Worm (Caenorhabditis elegans): ENCODE results near the gene rpl-2.

The rpl-2 gene

DNA sequence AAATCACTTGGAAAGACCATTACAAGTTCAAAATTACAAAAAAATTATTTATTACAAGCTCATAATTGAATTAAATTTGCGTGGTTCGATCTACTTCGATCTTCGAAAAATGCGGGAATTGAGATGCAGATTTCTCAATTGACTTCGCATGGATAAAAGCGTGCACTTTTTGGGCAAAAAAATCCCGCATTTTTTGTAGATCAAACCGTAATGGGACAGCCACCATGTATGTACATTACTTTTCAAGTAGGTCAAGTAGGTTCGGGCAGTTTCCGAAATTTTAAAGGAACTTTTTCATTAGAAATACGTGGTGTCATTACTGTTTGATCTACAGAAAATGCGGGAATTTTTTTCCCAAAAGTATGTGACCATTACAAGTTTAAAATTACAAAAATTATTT is 18.0 kb downstream of the rpl-2 start (continued):
- TF ChIP-seq lin-26 (GFP tag; IDR thresholded peaks at IDR 0.05) = no peak
- TF ChIP-seq K12H6.12 (tag; optimal IDR thresholded peaks at IDR 0.05) = no peak
- peak; percentile 60 for TF ChIP-seq ZK185.1 (tag; optimal IDR thresholded peaks at IDR 0.05; ENCODE audit: poor library complexity, severe bottlenecking)
- TF ChIP-seq F52B5.7 (tag; optimal IDR thresholded peaks at IDR 0.05) = peak; percentile 54
- TF ChIP-seq unc-62 (GFP tag; optimal IDR thresholded peaks at IDR 0.05) = no peak
- peak; percentile 67 for TF ChIP-seq madf-6 (GFP tag; IDR thresholded peaks at IDR 0.05)
- TF ChIP-seq Y95B8A.8 (GFP tag; IDR thresholded peaks at IDR 0.05) = 0 out of 2 replicates have a peak, but pooled peaks have one; percentile 56
- peak; percentile 14; the same call in 1 of the 2 replicates for TF ChIP-seq lir-1 (GFP tag; conservative IDR thresholded peaks at IDR 0.05)
- TF ChIP-seq ztf-28 (GFP tag; IDR thresholded peaks at IDR 0.05) = no peak
- TF ChIP-seq let-526 (GFP tag; IDR thresholded peaks at IDR 0.05) = 0 out of 2 replicates have a peak, but pooled peaks have one; percentile 31
- no peak for TF ChIP-seq ets-4 (GFP tag; optimal IDR thresholded peaks at IDR 0.05)
- TF ChIP-seq B0019.2 (GFP tag; conservative IDR thresholded peaks at IDR 0.05) = no peak
- TF ChIP-seq dpff-1 (tag; optimal IDR thresholded peaks at IDR 0.05) = peak; percentile 40
- TF ChIP-seq lin-40 (tag; optimal IDR thresholded peaks at IDR 0.05) = peak; percentile 35
- TF ChIP-seq tlf-1 (GFP tag; optimal IDR thresholded peaks at IDR 0.05) = peak; percentile 67
- TF ChIP-seq ceh-79 (tag; optimal IDR thresholded peaks at IDR 0.05) = peak; percentile 25
- no peak for TF ChIP-seq nhr-120 (GFP tag; IDR thresholded peaks at IDR 0.05)
- peak; percentile 66 for TF ChIP-seq Y56A3A.18 (GFP tag; IDR thresholded peaks at IDR 0.05)
- TF ChIP-seq aptf-2 (GFP tag; conservative IDR thresholded peaks at IDR 0.05) = no peak
- no peak for TF ChIP-seq snpc-4 (GFP tag; optimal IDR thresholded peaks at IDR 0.05)
- TF ChIP-seq snpc-4 (tag; optimal IDR thresholded peaks at IDR 0.05) = peak in 1 of 4 experiments; percentile 23
- TF ChIP-seq ceh-91 (GFP tag; IDR thresholded peaks at IDR 0.05) = peak; percentile 42; the same call in 1 of the 2 replicates
- peak; percentile 75 for TF ChIP-seq pbrm-1 (GFP tag; IDR thresholded peaks at IDR 0.05)
- no peak for TF ChIP-seq sdz-38 (tag; optimal IDR thresholded peaks at IDR 0.05)
- peak; percentile 26; the same call in 1 of the 2 replicates for TF ChIP-seq attf-6 (GFP tag; IDR thresholded peaks at IDR 0.05)
- TF ChIP-seq let-607 (tag; optimal IDR thresholded peaks at IDR 0.05) = peak in 1 of 2 experiments; percentile 72
- TF ChIP-seq ztf-22 (GFP tag; optimal IDR thresholded peaks at IDR 0.05) = peak; percentile 56
- no peak for TF ChIP-seq mel-28 (tag; optimal IDR thresholded peaks at IDR 0.05; ENCODE audit: borderline replicate concordance)
- TF ChIP-seq repo-1 (tag; optimal IDR thresholded peaks at IDR 0.05) = peak; percentile 92
- TF ChIP-seq snpc-1.1 (tag; optimal IDR thresholded peaks at IDR 0.05; ENCODE audit: insufficient read depth) = no peak
- TF ChIP-seq ekl-4 (GFP tag; IDR thresholded peaks at IDR 0.05) = peak; percentile 43; the same call in 1 of the 2 replicates
- TF ChIP-seq bed-1 (GFP tag; IDR thresholded peaks at IDR 0.05) = 0 out of 2 replicates have a peak, but pooled peaks have one; percentile 60
- peak; percentile 12 for TF ChIP-seq nhr-27 (tag; optimal IDR thresholded peaks at IDR 0.05)
- peak; percentile 54; the same call in 1 of the 2 replicates for TF ChIP-seq dox-1 (GFP tag; IDR thresholded peaks at IDR 0.05)
- peak; percentile 46; the same call in 1 of the 2 replicates for TF ChIP-seq ceh-100 (GFP tag; IDR thresholded peaks at IDR 0.05)
- TF ChIP-seq lsy-27 (tag; optimal IDR thresholded peaks at IDR 0.05; ENCODE audit: borderline replicate concordance, insufficient read depth) = no peak
- no peak for TF ChIP-seq ztf-6 (GFP tag; IDR thresholded peaks at IDR 0.05)
- no peak for TF ChIP-seq hlh-12 (tag; optimal IDR thresholded peaks at IDR 0.05)
- peak; percentile 30 for TF ChIP-seq B0035.1 (tag; optimal IDR thresholded peaks at IDR 0.05)
- no peak for TF ChIP-seq rec-8 (tag; optimal IDR thresholded peaks at IDR 0.05)
- TF ChIP-seq sea-2 (GFP tag; IDR thresholded peaks at IDR 0.05) = no peak
- TF ChIP-seq ztf-3 (GFP tag; optimal IDR thresholded peaks at IDR 0.05) = no peak
- TF ChIP-seq gei-17 (GFP tag; optimal IDR thresholded peaks at IDR 0.05) = peak; percentile 16
- TF ChIP-seq efl-1 (GFP tag; optimal IDR thresholded peaks at IDR 0.05) = peak; percentile 53
- peak; percentile 21 for TF ChIP-seq athp-1 (tag; optimal IDR thresholded peaks at IDR 0.05)
- peak; percentile 42; the same call in 1 of the 2 replicates for TF ChIP-seq cebp-2 (GFP tag; IDR thresholded peaks at IDR 0.05)
- TF ChIP-seq F23B12.7 (tag; optimal IDR thresholded peaks at IDR 0.05; ENCODE audit: insufficient read depth) = no peak
